Fruit fly (Drosophila melanogaster): ENCODE results near the gene Sh3beta.

Gene Sh3beta

DNA sequence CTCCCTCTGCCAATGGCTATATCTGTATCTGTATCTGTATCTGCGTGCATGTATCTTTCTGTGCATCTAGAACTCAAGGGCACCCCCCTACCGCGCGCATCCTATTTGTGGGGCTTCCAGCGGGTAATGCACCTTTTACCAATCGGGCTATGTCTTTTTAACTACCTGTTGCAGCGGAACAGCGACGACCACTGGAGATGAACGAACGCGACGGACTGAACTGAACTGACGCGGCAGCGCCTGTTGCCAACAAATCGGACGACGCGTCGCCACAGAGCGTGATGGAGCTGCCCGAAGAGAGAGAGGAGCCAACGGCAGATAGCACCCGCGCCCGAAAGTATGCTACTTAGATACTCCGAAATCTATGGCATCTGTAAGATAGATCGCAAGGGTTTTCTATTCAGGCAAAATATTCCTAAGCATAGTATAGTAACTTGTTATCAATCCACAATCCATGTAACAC, 24.1 kb downstream of the Sh3beta start, which contains the start of gene Cln7 (continued):
- TF ChIP-seq CG1621 (tag; optimal IDR thresholded peaks at IDR 0.05) (peak; percentile 26), fkh (GFP tag; optimal IDR thresholded peaks at IDR 0.05) (peak; percentile 32), cyc (GFP tag; optimal IDR thresholded peaks at IDR 0.05) (no peak), Sox102F (GFP tag; optimal IDR thresholded peaks at IDR 0.05) (no peak), CG8119 (GFP tag; IDR thresholded peaks at IDR 0.05) (no peak; the same call in 1 of the 3 replicates), CG3919 (GFP tag; optimal IDR thresholded peaks at IDR 0.05) (peak; percentile 47), fd85E (GFP tag; optimal IDR thresholded peaks at IDR 0.05) (peak; percentile 79), esn (GFP tag; optimal IDR thresholded peaks at IDR 0.05) (peak; percentile 71), Met (GFP tag; optimal IDR thresholded peaks at IDR 0.05) (no peak), CG8632 (GFP tag; optimal IDR thresholded peaks at IDR 0.05) (peak; percentile 39), CG32006 (GFP tag; optimal IDR thresholded peaks at IDR 0.05) (no peak), CG8319 (GFP tag; optimal IDR thresholded peaks at IDR 0.05) (no peak), Sox14 (GFP tag; optimal IDR thresholded peaks at IDR 0.05) (peak; percentile 88), Ets96B (tag; optimal IDR thresholded peaks at IDR 0.05) (peak; percentile 36), Hr39 (GFP tag; optimal IDR thresholded peaks at IDR 0.05) (no peak), Sox15 (GFP tag; optimal IDR thresholded peaks at IDR 0.05) (no peak), Ets21C (GFP tag; optimal IDR thresholded peaks at IDR 0.05) (no peak), CG4318 (GFP tag; optimal IDR thresholded peaks at IDR 0.05) (no peak), Blimp-1 (GFP tag; optimal IDR thresholded peaks at IDR 0.05) (peak; percentile 2), CG16779 (tag; optimal IDR thresholded peaks at IDR 0.05) (peak; percentile 69), Eip78C (GFP tag) (peak; percentile 83), svp (GFP tag) (no peak), CG10631 (GFP tag; optimal IDR thresholded peaks at IDR 0.05) (no peak), net (GFP tag; optimal IDR thresholded peaks at IDR 0.05) (peak; percentile 62)

dm6 chr3L:7344001-7344400, 25.1 kb downstream of the Sh3beta start:
- TF ChIP-seq fd85E (GFP tag; optimal IDR thresholded peaks at IDR 0.05): no peak
- TF ChIP-seq pdm3 (GFP tag; optimal IDR thresholded peaks at IDR 0.05): no peak
- no peak for TF ChIP-seq CG4318 (GFP tag; optimal IDR thresholded peaks at IDR 0.05)
- no peak for TF ChIP-seq OdsH (GFP tag; optimal IDR thresholded peaks at IDR 0.05)
- no peak for TF ChIP-seq achi (GFP tag; optimal IDR thresholded peaks at IDR 0.05)
- TF ChIP-seq CG10631 (GFP tag; optimal IDR thresholded peaks at IDR 0.05): no peak
- no peak for TF ChIP-seq Eip78C (GFP tag)
- TF ChIP-seq CG8632 (GFP tag; optimal IDR thresholded peaks at IDR 0.05): no peak
- no peak for TF ChIP-seq vri (GFP tag; optimal IDR thresholded peaks at IDR 0.05)
- no peak for TF ChIP-seq CG32006 (GFP tag; optimal IDR thresholded peaks at IDR 0.05)
- no peak for TF ChIP-seq Blimp-1 (GFP tag; optimal IDR thresholded peaks at IDR 0.05)
- TF ChIP-seq Hr39 (GFP tag; optimal IDR thresholded peaks at IDR 0.05): no peak
- TF ChIP-seq CG11902 (GFP tag; optimal IDR thresholded peaks at IDR 0.05): no peak
- TF ChIP-seq CG9139 (GFP tag; optimal IDR thresholded peaks at IDR 0.05): no peak
- no peak for TF ChIP-seq CG11294 (GFP tag; IDR thresholded peaks at IDR 0.05)
- TF ChIP-seq Eip93F (GFP tag; optimal IDR thresholded peaks at IDR 0.05): no peak
- TF ChIP-seq CG6854 (GFP tag; optimal IDR thresholded peaks at IDR 0.05): no peak
- TF ChIP-seq CG8319 (GFP tag; optimal IDR thresholded peaks at IDR 0.05): no peak
- TF ChIP-seq fkh (GFP tag; optimal IDR thresholded peaks at IDR 0.05): no peak
- TF ChIP-seq cyc (GFP tag; optimal IDR thresholded peaks at IDR 0.05): no peak

DNA sequence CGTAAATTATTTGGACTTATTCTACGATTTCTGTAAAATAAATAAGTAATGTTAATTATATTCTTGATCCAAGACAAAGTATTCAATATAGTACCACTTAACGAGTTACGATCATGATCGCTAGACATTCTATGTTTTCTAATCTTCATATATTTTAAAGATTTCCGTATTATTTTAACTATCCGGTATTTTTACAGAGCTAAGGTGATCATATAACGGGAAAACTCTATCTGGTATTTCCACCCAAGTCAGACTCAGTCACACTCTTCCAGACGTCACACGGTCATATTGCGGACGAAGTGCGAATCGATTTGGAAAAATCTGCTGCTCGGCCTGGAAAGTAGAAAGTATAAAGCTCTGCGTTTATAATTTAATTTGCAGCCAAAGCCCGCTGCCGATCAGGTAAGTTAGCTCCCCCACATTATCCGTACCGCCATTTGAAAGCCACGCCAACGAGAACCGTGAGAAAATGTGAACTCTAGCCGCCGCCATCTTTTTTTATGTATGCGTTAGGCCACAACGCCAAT, 29.8 kb downstream of the Sh3beta start, which contains the start of the genes lark and eco:
Gene lark, plus strand, starts transcription at position 51 of the 527 bp plus-strand sequence.
Gene eco, minus strand, starts transcription at position 125 of the 527 bp plus-strand sequence.
- TF ChIP-seq Sox15 (GFP tag; optimal IDR thresholded peaks at IDR 0.05): no peak
- peak; percentile 68 for TF ChIP-seq CG6854 (GFP tag; optimal IDR thresholded peaks at IDR 0.05)
- TF ChIP-seq cyc (GFP tag; optimal IDR thresholded peaks at IDR 0.05): no peak
- TF ChIP-seq eg (GFP tag; IDR thresholded peaks at IDR 0.05): peak; percentile 6; the same call in 1 of the 3 replicates
- TF ChIP-seq CG15336 (GFP tag; IDR thresholded peaks at IDR 0.05): peak; percentile 57
- TF ChIP-seq esn (GFP tag; optimal IDR thresholded peaks at IDR 0.05): peak; percentile 13
- peak; percentile 60 for TF ChIP-seq Eip78C (GFP tag)
- no peak for TF ChIP-seq lz (GFP tag; optimal IDR thresholded peaks at IDR 0.05)
- no peak for TF ChIP-seq svp (GFP tag)

All from whole organism, prepupa.